Worm (Caenorhabditis elegans): ENCODE measurements around the gene spc-1.

DNA sequence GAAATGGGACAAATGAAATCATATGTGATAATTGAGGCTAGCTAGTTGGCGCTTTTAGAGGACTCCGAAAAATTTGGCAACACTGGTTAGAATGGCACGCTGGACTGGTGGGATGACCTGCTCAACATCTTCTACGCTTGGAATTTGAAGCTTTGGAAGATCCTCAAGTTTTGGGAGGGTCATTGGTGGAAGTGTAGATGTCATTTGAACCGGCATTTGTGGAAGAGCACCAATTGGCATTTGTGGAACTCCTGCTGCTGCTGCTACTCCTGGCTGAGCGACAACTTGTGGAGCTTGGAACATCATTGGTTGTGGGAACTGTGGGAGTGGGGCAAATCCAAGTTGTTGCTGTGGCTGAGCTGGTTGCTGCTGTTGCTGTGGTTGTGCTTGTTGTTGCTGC is 34.4 kb downstream of the spc-1 start:
- no peak for TF ChIP-seq ama-1 (optimal IDR thresholded peaks at IDR 0.05)
- no peak for TF ChIP-seq unc-62 (GFP tag; optimal IDR thresholded peaks at IDR 0.05)
- no peak for TF ChIP-seq snpc-4 (tag; optimal IDR thresholded peaks at IDR 0.05)
- no peak for TF ChIP-seq lsy-2 (tag; optimal IDR thresholded peaks at IDR 0.05)

Measured in whole organism, L2 larva.